Worm (Caenorhabditis elegans) whole organism, young adult: Measurements from ENCODE around the gene eif-3.D.

Source experiments
- F22D6.2 ChIP-seq: sonication (generic microtip); optimal IDR thresholded peaks from 2 replicates; lab custom pipeline; 2016; ENCODE audit warnings: mild to moderate bottlenecking, missing genetic modification characterization, missing compliant biosample characterization
- F39B2.1 ChIP-seq: fragments of 200-800 bp; sonication (Bioruptor generic); IDR thresholded peaks from 2 replicates; pipeline ENCODE4 v1.3.6; 2022; ENCODE audit warnings: missing genetic modification reagents, missing genetic modification characterization, missing compliant biosample characterization
- F49E8.2 ChIP-seq: sonication (generic microtip); optimal IDR thresholded peaks from 3 replicates; lab custom pipeline; 2017; ENCODE audit warnings: missing genetic modification characterization, mild to moderate bottlenecking, missing compliant biosample characterization, antibody characterized with exemption, moderate library complexity; ENCODE audit not compliant: insufficient read depth
- F52B5.7 ChIP-seq: sonication (generic microtip); optimal IDR thresholded peaks from 2 replicates; lab custom pipeline; 2016; ENCODE audit warnings: mild to moderate bottlenecking, missing genetic modification characterization, missing compliant biosample characterization
- K11D2.4 ChIP-seq: fragments of 200-800 bp; sonication (Bioruptor generic); IDR thresholded peaks from 2 replicates; pipeline ENCODE4 v1.3.6; 2022; ENCODE audit warnings: missing genetic modification reagents, missing genetic modification characterization, missing compliant biosample characterization
- ZK185.1 ChIP-seq: sonication (generic microtip); optimal IDR thresholded peaks from 2 replicates; lab custom pipeline; 2016; ENCODE audit warnings: mild to moderate bottlenecking, missing genetic modification characterization, missing compliant biosample characterization; ENCODE audit not compliant: poor library complexity, severe bottlenecking
- ama-1 ChIP-seq, 3 experiments: fragments of 150-350 bp in 1 of 3; sonication (generic microtip) in 2 of 3; optimal IDR thresholded peaks; 2 replicates each; lab custom pipeline; 2014 to 2018; ENCODE audit warnings: missing biosample characterization in 2 of 3, missing genetic modification characterization in 2 of 3, missing genetic modification reagents in 2 of 3
- attf-5 ChIP-seq: fragments of 200-800 bp; sonication (Bioruptor generic); optimal IDR thresholded peaks from 2 replicates; lab custom pipeline; 2018; ENCODE audit warnings: mild to moderate bottlenecking, missing genetic modification characterization, missing compliant biosample characterization
- bed-1 ChIP-seq: fragments of 200-800 bp; sonication (Bioruptor generic); IDR thresholded peaks from 2 replicates; pipeline ENCODE4 v1.3.6; 2022; ENCODE audit warnings: missing genetic modification reagents, missing genetic modification characterization, missing compliant biosample characterization
- ceh-27 ChIP-seq: fragments of 200-800 bp; sonication (Bioruptor generic); optimal IDR thresholded peaks from 2 replicates; lab custom pipeline; 2018; ENCODE audit warnings: mild to moderate bottlenecking, missing genetic modification characterization, moderate library complexity, missing compliant biosample characterization
- ceh-79 ChIP-seq: sonication (generic microtip); optimal IDR thresholded peaks from 2 replicates; lab custom pipeline; 2017; ENCODE audit warnings: mild to moderate bottlenecking, missing genetic modification characterization, missing compliant biosample characterization
- dpff-1 ChIP-seq: sonication (generic microtip); optimal IDR thresholded peaks from 2 replicates; lab custom pipeline; 2017; ENCODE audit warnings: mild to moderate bottlenecking, missing genetic modification characterization, missing compliant biosample characterization
- dpl-1 ChIP-seq: fragments of 150-350 bp; optimal IDR thresholded peaks from 2 replicates; lab custom pipeline; 2014; ENCODE audit warnings: missing biosample characterization, missing genetic modification reagents, missing genetic modification characterization
- efl-1 ChIP-seq: fragments of 150-350 bp; optimal IDR thresholded peaks from 2 replicates; lab custom pipeline; 2014; ENCODE audit warnings: missing biosample characterization, missing genetic modification reagents, missing genetic modification characterization
- egl-18 ChIP-seq: fragments of 200-800 bp; sonication (Bioruptor generic); IDR thresholded peaks from 2 replicates; pipeline ENCODE4 v1.3.6; 2022; ENCODE audit warnings: missing genetic modification reagents, missing genetic modification characterization, missing compliant biosample characterization
- egrh-3 ChIP-seq: fragments of 200-800 bp; sonication (Bioruptor generic); IDR thresholded peaks from 2 replicates; pipeline ENCODE4 v1.3.6; 2022; ENCODE audit warnings: missing genetic modification reagents, missing genetic modification characterization, missing compliant biosample characterization
- hsf-1 ChIP-seq: fragments of 200-800 bp; sonication (Bioruptor generic); IDR thresholded peaks from 2 replicates; pipeline ENCODE4 v1.3.6; 2022; ENCODE audit warnings: missing genetic modification reagents, missing genetic modification characterization, missing compliant biosample characterization
- let-526 ChIP-seq: fragments of 200-800 bp; sonication (Bioruptor generic); IDR thresholded peaks from 2 replicates; pipeline ENCODE4 v1.3.6; 2022; ENCODE audit warnings: missing genetic modification reagents, missing genetic modification characterization, missing compliant biosample characterization
- lin-54 ChIP-seq: fragments of 200-800 bp; sonication (Bioruptor generic); optimal IDR thresholded peaks from 2 replicates; lab custom pipeline; 2018; ENCODE audit warnings: mild to moderate bottlenecking, missing genetic modification characterization, missing compliant biosample characterization
- lsl-1 ChIP-seq: fragments of 200-800 bp; sonication (Bioruptor generic); optimal IDR thresholded peaks from 2 replicates; lab custom pipeline; 2018; ENCODE audit warnings: mild to moderate bottlenecking, missing genetic modification characterization, moderate library complexity, missing compliant biosample characterization
- lsy-27 ChIP-seq: sonication (generic microtip); optimal IDR thresholded peaks from 2 replicates; lab custom pipeline; 2017; ENCODE audit warnings: missing genetic modification characterization, mild to moderate bottlenecking, missing compliant biosample characterization, antibody characterized with exemption, missing genotype, borderline replicate concordance; ENCODE audit not compliant: insufficient read depth
- madf-3 ChIP-seq: fragments of 200-800 bp; sonication (Bioruptor generic); IDR thresholded peaks from 2 replicates; pipeline ENCODE4 v1.3.6; 2022; ENCODE audit warnings: missing genetic modification reagents, missing genetic modification characterization, missing compliant biosample characterization
- mel-28 ChIP-seq: sonication (generic microtip); optimal IDR thresholded peaks from 2 replicates; lab custom pipeline; 2016; ENCODE audit warnings: borderline replicate concordance, mild to moderate bottlenecking, missing genetic modification characterization, missing compliant biosample characterization
- mes-4 ChIP-seq: sonication (generic microtip); optimal IDR thresholded peaks from 2 replicates; lab custom pipeline; 2016; ENCODE audit warnings: missing genotype, missing genetic modification characterization, missing compliant biosample characterization
- nfya-2 ChIP-seq: fragments of 200-800 bp; sonication (Bioruptor generic); IDR thresholded peaks from 2 replicates; pipeline ENCODE4 v1.3.6; 2022; ENCODE audit warnings: missing genetic modification reagents, missing genetic modification characterization, missing compliant biosample characterization
- nfyb-1 ChIP-seq: fragments of 200-800 bp; sonication (Bioruptor generic); IDR thresholded peaks from 2 replicates; pipeline ENCODE4 v1.3.6; 2022; ENCODE audit warnings: missing genetic modification reagents, missing genetic modification characterization, missing compliant biosample characterization
- nhr-27 ChIP-seq: fragments of 200-800 bp; sonication (Bioruptor generic); optimal IDR thresholded peaks from 2 replicates; lab custom pipeline; 2018; ENCODE audit warnings: mild to moderate bottlenecking, missing genetic modification characterization, moderate library complexity, missing compliant biosample characterization
- nhr-80 ChIP-seq: sonication (generic microtip); optimal IDR thresholded peaks from 2 replicates; lab custom pipeline; 2016; ENCODE audit warnings: missing genetic modification characterization, missing compliant biosample characterization
- nhr-90 ChIP-seq: sonication (generic microtip); optimal IDR thresholded peaks from 2 replicates; lab custom pipeline; 2016; ENCODE audit warnings: missing genotype, mild to moderate bottlenecking, missing genetic modification characterization, missing compliant biosample characterization
- pha-4 ChIP-seq: fragments of 150-350 bp; sonication (generic microtip); optimal IDR thresholded peaks from 2 replicates; lab custom pipeline; 2014; ENCODE audit warnings: missing biosample characterization, missing genetic modification reagents, missing genetic modification characterization
- sea-2 ChIP-seq: fragments of 200-800 bp; sonication (Bioruptor generic); IDR thresholded peaks from 2 replicates; pipeline ENCODE4 v1.3.6; 2022; ENCODE audit warnings: missing genetic modification characterization, missing compliant biosample characterization
- snpc-1.1 ChIP-seq: sonication (generic microtip); optimal IDR thresholded peaks from 2 replicates; lab custom pipeline; 2017; ENCODE audit warnings: missing genetic modification characterization, mild to moderate bottlenecking, missing compliant biosample characterization, antibody characterized with exemption, moderate library complexity, missing genotype, missing genetic modification reagents; ENCODE audit not compliant: insufficient read depth
- somi-1 ChIP-seq: fragments of 200-800 bp; sonication (Bioruptor generic); optimal IDR thresholded peaks from 2 replicates; lab custom pipeline; 2018; ENCODE audit warnings: mild to moderate bottlenecking, missing genetic modification characterization, missing compliant biosample characterization
- sptf-2 ChIP-seq: fragments of 200-800 bp; sonication (Bioruptor generic); optimal IDR thresholded peaks from 2 replicates; lab custom pipeline; 2018; ENCODE audit warnings: mild to moderate bottlenecking, missing genetic modification characterization, missing compliant biosample characterization
- tbp1 ChIP-seq: fragments of 200-800 bp; sonication (Bioruptor generic); optimal IDR thresholded peaks from 2 replicates; lab custom pipeline; 2018; ENCODE audit warnings: mild to moderate bottlenecking, missing genetic modification characterization, missing compliant biosample characterization
- tbx-9 ChIP-seq: sonication (generic microtip); optimal IDR thresholded peaks from 2 replicates; lab custom pipeline; 2016; ENCODE audit warnings: borderline replicate concordance, missing genetic modification characterization, inconsistent platforms, missing compliant biosample characterization
- zfh-2 ChIP-seq: fragments of 200-800 bp; sonication (Bioruptor generic); conservative IDR thresholded peaks from 2 replicates; pipeline ENCODE4 v1.3.6; 2022; ENCODE audit warnings: missing genetic modification reagents, missing genetic modification characterization, missing compliant biosample characterization
- zim-3 ChIP-seq: sonication (generic microtip); optimal IDR thresholded peaks from 2 replicates; lab custom pipeline; 2017; ENCODE audit warnings: mild to moderate bottlenecking, missing genetic modification characterization, moderate library complexity, missing compliant biosample characterization
- ztf-26 ChIP-seq: sonication (generic microtip); optimal IDR thresholded peaks from 2 replicates; lab custom pipeline; 2017; ENCODE audit warnings: missing genetic modification characterization, missing compliant biosample characterization

eif-3.D gene

ce11 chrIII:8984412-8984811 is 13.0 kb upstream of the eif-3.D start (continued):
- TF ChIP-seq let-526 (GFP tag; lab: Robert Waterston, UW), result no peak
- peak; percentile 11 for TF ChIP-seq nhr-80 (tag; lab: Kevin White, UChicago)
- no peak for TF ChIP-seq nfya-2 (GFP tag; lab: Robert Waterston, UW)
- TF ChIP-seq F49E8.2 (tag; lab: Kevin White, UChicago), result no peak
- no peak for TF ChIP-seq pha-4
- TF ChIP-seq lsl-1, result no peak
- no peak for TF ChIP-seq ZK185.1
- TF ChIP-seq madf-3, result no peak
- no peak for TF ChIP-seq mes-4 (tag; lab: Kevin White, UChicago)
- TF ChIP-seq bed-1 (GFP tag; lab: Robert Waterston, UW), result no peak
- TF ChIP-seq hsf-1 (GFP tag; lab: Robert Waterston, UW), result 0 out of 2 replicates have a peak, but pooled peaks have one; percentile 22
- no peak for TF ChIP-seq efl-1 (GFP tag; lab: Kevin White, UChicago)

- TF ChIP-seq efl-1 (GFP tag; lab: Kevin White, UChicago) (no peak), F39B2.1 (GFP tag; lab: Robert Waterston, UW) (no peak), nhr-27 (tag; lab: Kevin White, UChicago) (no peak), somi-1 (GFP tag; lab: Kevin White, UChicago) (peak; percentile 60), egrh-3 (GFP tag; lab: Robert Waterston, UW) (no peak), mes-4 (tag; lab: Kevin White, UChicago) (no peak), attf-5 (no peak), mel-28 (no peak), hsf-1 (GFP tag; lab: Robert Waterston, UW) (peak; percentile 39; the same call in 1 of the 2 replicates), ceh-79 (tag; lab: Kevin White, UChicago) (no peak), sptf-2 (GFP tag; lab: Kevin White, UChicago) (no peak), K11D2.4 (GFP tag; lab: Robert Waterston, UW) (peak; percentile 39; the same call in 1 of the 2 replicates), F22D6.2 (no peak), ztf-26 (tag; lab: Kevin White, UChicago) (peak; percentile 19), ama-1 (optimal IDR thresholded peaks at IDR 0.05; lab: Kevin White, UChicago) (peak; percentile 49), ama-1 (GFP tag; optimal IDR thresholded peaks at IDR 0.05; lab: Kevin White, UChicago) (no peak), sea-2 (GFP tag; lab: Robert Waterston, UW) (no peak), lin-54 (GFP tag; lab: Kevin White, UChicago) (no peak), lsy-27 (tag; lab: Kevin White, UChicago) (no peak), nhr-90 (tag; lab: Kevin White, UChicago) (peak; percentile 8), zfh-2 (no peak), ceh-27 (peak; percentile 31), nfyb-1 (GFP tag; lab: Robert Waterston, UW) (no peak), dpl-1 (no peak), tbp1 (GFP tag; lab: Kevin White, UChicago) (peak; percentile 36), egl-18 (GFP tag; lab: Robert Waterston, UW) (no peak), snpc-1.1 (tag; lab: Kevin White, UChicago) (no peak), tbx-9 (tag; lab: Kevin White, UChicago) (no peak)
Observed at ce11 chrIII:8983811-8984210, 12.4 kb upstream of the eif-3.D start.

DNA sequence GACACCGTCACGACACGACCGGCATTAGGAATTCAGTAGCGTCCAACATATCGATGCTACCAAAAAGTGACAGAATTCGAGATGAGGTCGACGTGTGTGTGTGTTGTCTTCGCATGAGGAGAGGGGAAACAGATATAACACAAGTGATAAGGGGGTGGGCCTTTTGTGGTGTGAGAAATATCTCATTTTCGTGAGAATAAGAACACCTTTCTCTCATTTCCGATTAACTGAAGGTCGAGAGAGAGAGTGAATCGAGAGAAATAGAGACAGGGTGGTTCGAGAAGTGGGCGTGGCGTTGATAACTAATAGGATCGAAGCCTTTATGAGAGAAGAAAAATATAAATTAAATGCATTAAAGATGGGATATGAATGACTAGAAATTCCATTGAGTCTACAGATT is 11.8 kb upstream of the eif-3.D start:
- 0 out of 2 replicates have a peak, but pooled peaks have one; percentile 16 for TF ChIP-seq K11D2.4 (GFP tag; lab: Robert Waterston, UW)
- TF ChIP-seq pha-4, result no peak
- peak; percentile 24 for TF ChIP-seq F52B5.7 (tag; lab: Kevin White, UChicago)
- TF ChIP-seq dpff-1 (tag; lab: Kevin White, UChicago), result no peak
- TF ChIP-seq zim-3 (tag; lab: Kevin White, UChicago), result peak; percentile 19
- TF ChIP-seq, all 124 proteins: peak for 3
